Worm (Caenorhabditis elegans) whole organism, L1 larva: ENCODE measurements around the gene lfi-1.

Experiments used
- C16A3.4 ChIP-seq: fragments of 150-350 bp; optimal IDR thresholded peaks from 2 replicates; lab custom pipeline; 2014; ENCODE audit warnings: missing biosample characterization, missing genetic modification characterization
- C34B4.2 ChIP-seq: sonication (generic microtip); optimal IDR thresholded peaks from 2 replicates; lab custom pipeline; 2017; ENCODE audit warnings: mild to moderate bottlenecking, missing genetic modification characterization, missing compliant biosample characterization
- F16B12.6 ChIP-seq: fragments of 150-350 bp; optimal IDR thresholded peaks from 2 replicates; lab custom pipeline; 2014; ENCODE audit warnings: missing biosample characterization, missing genetic modification characterization
- aha-1 ChIP-seq: fragments of 150-350 bp; optimal IDR thresholded peaks from 2 replicates; lab custom pipeline; 2014; ENCODE audit warnings: missing biosample characterization, missing genetic modification characterization
- alr-1 ChIP-seq: fragments of 200-800 bp; sonication (Bioruptor generic); optimal IDR thresholded peaks from 2 replicates; lab custom pipeline; 2018; ENCODE audit warnings: borderline replicate concordance, mild to moderate bottlenecking, missing genetic modification characterization, missing compliant biosample characterization
- aly-2 ChIP-seq: fragments of 150-350 bp; optimal IDR thresholded peaks from 2 replicates; lab custom pipeline; 2014; ENCODE audit warnings: missing biosample characterization, missing genetic modification characterization
- ceh-63 ChIP-seq: fragments of 200-800 bp; sonication (Bioruptor generic); optimal IDR thresholded peaks from 2 replicates; lab custom pipeline; 2018; ENCODE audit warnings: mild to moderate bottlenecking, missing genetic modification characterization, missing compliant biosample characterization
- ceh-90 ChIP-seq: sonication (generic microtip); optimal IDR thresholded peaks from 2 replicates; lab custom pipeline; 2016; ENCODE audit warnings: missing genetic modification characterization, missing compliant biosample characterization
- dsc-1 ChIP-seq: sonication (generic microtip); optimal IDR thresholded peaks from 2 replicates; lab custom pipeline; 2016; ENCODE audit warnings: mild to moderate bottlenecking, missing genetic modification characterization, missing compliant biosample characterization
- efl-1 ChIP-seq, 4 experiments: fragments of 150-350 bp; optimal IDR thresholded peaks in 3 of 4; peaks in 1 of 4; 1 replicate in 1 of 4; 2 replicates in 3 of 4; lab custom pipeline; 2014; ENCODE audit warnings: missing biosample characterization in 2 of 4, missing genetic modification characterization in 2 of 4, missing genetic modification reagents in 2 of 4
- egl-13 ChIP-seq: sonication (generic microtip); optimal IDR thresholded peaks from 2 replicates; lab custom pipeline; 2016; ENCODE audit warnings: missing genotype, missing genetic modification reagents, missing genetic modification characterization, missing compliant biosample characterization
- egl-27 ChIP-seq, 2 experiments: fragments of 150-350 bp in 1 of 2; sonication (generic microtip); optimal IDR thresholded peaks; 3 replicates each; lab custom pipeline; 2017 to 2018; ENCODE audit warnings: missing biosample characterization in 2 of 2, missing genetic modification characterization in 2 of 2, missing genetic modification reagents in 2 of 2
- fkh-8 ChIP-seq: sonication (generic microtip); optimal IDR thresholded peaks from 2 replicates; lab custom pipeline; 2016; ENCODE audit warnings: mild to moderate bottlenecking, missing genetic modification characterization, missing compliant biosample characterization
- fos-1 ChIP-seq: fragments of 150-350 bp; optimal IDR thresholded peaks from 2 replicates; lab custom pipeline; 2014; ENCODE audit warnings: missing biosample characterization, missing genetic modification characterization
- grh-1 ChIP-seq: fragments of 200-800 bp; sonication (Bioruptor generic); IDR thresholded peaks from 2 replicates; pipeline ENCODE4 v1.3.6; 2022; ENCODE audit warnings: missing genetic modification reagents, missing genetic modification characterization, missing compliant biosample characterization
- hlh-17 ChIP-seq: fragments of 200-800 bp; sonication (Bioruptor generic); optimal IDR thresholded peaks from 2 replicates; lab custom pipeline; 2018; ENCODE audit warnings: missing genetic modification characterization, mild to moderate bottlenecking, missing compliant biosample characterization, moderate library complexity, borderline replicate concordance
- hpl-2 ChIP-seq: fragments of 150-350 bp; optimal IDR thresholded peaks from 2 replicates; lab custom pipeline; 2014; ENCODE audit warnings: missing biosample characterization, missing genetic modification reagents, missing genetic modification characterization
- irx-1 ChIP-seq: sonication (generic microtip); optimal IDR thresholded peaks from 2 replicates; lab custom pipeline; 2016; ENCODE audit warnings: missing genetic modification characterization, missing compliant biosample characterization
- isw-1 ChIP-seq: fragments of 200-800 bp; sonication (Bioruptor generic); IDR thresholded peaks from 2 replicates; pipeline ENCODE4 v1.3.6; 2022; ENCODE audit warnings: missing genetic modification characterization, missing compliant biosample characterization
- lin-14 ChIP-seq: fragments of 200-800 bp; sonication (Bioruptor generic); optimal IDR thresholded peaks from 2 replicates; lab custom pipeline; 2018; ENCODE audit warnings: mild to moderate bottlenecking, missing genetic modification characterization, moderate library complexity, missing compliant biosample characterization
- lin-35 ChIP-seq, 2 experiments: fragments of 150-350 bp; optimal IDR thresholded peaks; 2 replicates each; lab custom pipeline; 2014; ENCODE audit warnings: missing biosample characterization in 2 of 2, missing genetic modification characterization in 2 of 2, missing genetic modification reagents in 2 of 2
- lir-3 ChIP-seq: sonication (generic microtip); optimal IDR thresholded peaks from 2 replicates; lab custom pipeline; 2016; ENCODE audit warnings: mild to moderate bottlenecking, missing genetic modification characterization, moderate library complexity, missing compliant biosample characterization; ENCODE audit not compliant: poor library complexity
- lsy-2 ChIP-seq, 2 experiments: fragments of 150-350 bp; optimal IDR thresholded peaks; 2 replicates each; lab custom pipeline; 2014; ENCODE audit warnings: missing biosample characterization in 2 of 2, missing genetic modification characterization in 2 of 2
- mab-9 ChIP-seq: fragments of 200-800 bp; sonication (Bioruptor generic); IDR thresholded peaks from 2 replicates; pipeline ENCODE4 v1.3.6; 2022; ENCODE audit warnings: missing genetic modification reagents, missing genetic modification characterization, missing compliant biosample characterization
- mdl-1 ChIP-seq, 2 experiments: fragments of 150-350 bp; optimal IDR thresholded peaks; 2 replicates each; lab custom pipeline; 2014 to 2017; ENCODE audit warnings: missing biosample characterization in 2 of 2, missing genetic modification characterization in 2 of 2, inconsistent platforms in 1 of 2
- mef-2 ChIP-seq: fragments of 150-350 bp; optimal IDR thresholded peaks from 2 replicates; lab custom pipeline; 2014; ENCODE audit warnings: missing biosample characterization, missing genetic modification characterization
- mep-1 ChIP-seq: fragments of 150-350 bp; optimal IDR thresholded peaks from 2 replicates; lab custom pipeline; 2014; ENCODE audit warnings: missing biosample characterization, missing genetic modification characterization
- nhr-11 ChIP-seq: fragments of 150-350 bp; optimal IDR thresholded peaks from 2 replicates; lab custom pipeline; 2014; ENCODE audit warnings: missing biosample characterization, missing genetic modification characterization
- nhr-12 ChIP-seq: sonication (generic microtip); optimal IDR thresholded peaks from 2 replicates; lab custom pipeline; 2017; ENCODE audit warnings: missing biosample characterization, missing genetic modification characterization
- nhr-19 ChIP-seq: fragments of 200-800 bp; sonication (Bioruptor generic); conservative IDR thresholded peaks from 2 replicates; pipeline ENCODE4 v1.3.6; 2022; ENCODE audit warnings: missing genetic modification characterization, missing compliant biosample characterization
- nhr-20 ChIP-seq: sonication (generic microtip); optimal IDR thresholded peaks from 2 replicates; lab custom pipeline; 2016; ENCODE audit warnings: mild to moderate bottlenecking, missing genetic modification characterization, missing compliant biosample characterization
- nhr-237 ChIP-seq: fragments of 150-350 bp; optimal IDR thresholded peaks from 2 replicates; lab custom pipeline; 2014; ENCODE audit warnings: missing biosample characterization, missing genetic modification characterization
- nhr-47 ChIP-seq: sonication (generic microtip); optimal IDR thresholded peaks from 2 replicates; lab custom pipeline; 2016; ENCODE audit warnings: mild to moderate bottlenecking, missing genetic modification characterization, moderate library complexity, missing compliant biosample characterization
- nhr-71 ChIP-seq: sonication (generic microtip); optimal IDR thresholded peaks from 2 replicates; lab custom pipeline; 2016; ENCODE audit warnings: mild to moderate bottlenecking, missing genetic modification characterization, moderate library complexity, missing compliant biosample characterization
- nhr-76 ChIP-seq: sonication (generic microtip); optimal IDR thresholded peaks from 2 replicates; lab custom pipeline; 2017; ENCODE audit warnings: missing biosample characterization, missing genetic modification characterization
- nhr-77 ChIP-seq: fragments of 150-350 bp; optimal IDR thresholded peaks from 2 replicates; lab custom pipeline; 2014; ENCODE audit warnings: missing biosample characterization, missing genetic modification characterization
- nhr-85 ChIP-seq: sonication (generic microtip); peaks from one replicate; lab custom pipeline; 2016; ENCODE audit warnings: missing genetic modification characterization, inconsistent platforms, missing compliant biosample characterization
- nhr-90 ChIP-seq: sonication (generic microtip); optimal IDR thresholded peaks from 2 replicates; lab custom pipeline; 2016; ENCODE audit warnings: mild to moderate bottlenecking, missing genetic modification characterization, missing compliant biosample characterization; ENCODE audit not compliant: poor library complexity
- skn-1 ChIP-seq: fragments of 150-350 bp; optimal IDR thresholded peaks from 2 replicates; lab custom pipeline; 2014; ENCODE audit warnings: missing biosample characterization, missing genetic modification characterization
- snu-23 ChIP-seq: sonication (generic microtip); optimal IDR thresholded peaks from 2 replicates; lab custom pipeline; 2016; ENCODE audit warnings: missing genetic modification characterization, missing compliant biosample characterization
- sox-4 ChIP-seq: sonication (generic microtip); optimal IDR thresholded peaks from 2 replicates; lab custom pipeline; 2016; ENCODE audit warnings: missing genetic modification characterization, missing compliant biosample characterization
- sptf-1 ChIP-seq: fragments of 150-350 bp; optimal IDR thresholded peaks from 2 replicates; lab custom pipeline; 2014; ENCODE audit warnings: missing biosample characterization, missing genetic modification characterization
- sup-37 ChIP-seq: fragments of 200-800 bp; sonication (Bioruptor generic); optimal IDR thresholded peaks from 2 replicates; lab custom pipeline; 2018; ENCODE audit warnings: mild to moderate bottlenecking, missing genetic modification characterization, missing compliant biosample characterization
- swsn-7 ChIP-seq: sonication (generic microtip); optimal IDR thresholded peaks from 2 replicates; lab custom pipeline; 2016; ENCODE audit warnings: missing genetic modification characterization, missing compliant biosample characterization
- unc-30 ChIP-seq: sonication (generic microtip); optimal IDR thresholded peaks from 2 replicates; lab custom pipeline; 2017; ENCODE audit warnings: missing biosample characterization, missing genetic modification characterization
- vab-15 ChIP-seq: sonication (generic microtip); optimal IDR thresholded peaks from 2 replicates; lab custom pipeline; 2017; ENCODE audit warnings: missing genotype, mild to moderate bottlenecking, missing genetic modification characterization, missing compliant biosample characterization
- xbp-1 ChIP-seq: sonication (generic microtip); optimal IDR thresholded peaks from 2 replicates; lab custom pipeline; 2016; ENCODE audit warnings: missing genetic modification characterization, missing compliant biosample characterization
- zip-4 ChIP-seq: fragments of 200-800 bp; sonication (Bioruptor generic); optimal IDR thresholded peaks from 2 replicates; lab custom pipeline; 2018; ENCODE audit warnings: mild to moderate bottlenecking, missing genetic modification characterization, moderate library complexity, missing compliant biosample characterization
- ztf-11 ChIP-seq, 2 experiments: sonication (generic microtip); optimal IDR thresholded peaks; 2 replicates each; lab custom pipeline; 2016 to 2017; ENCODE audit warnings: missing genetic modification characterization in 2 of 2, missing biosample characterization in 1 of 2, missing compliant biosample characterization in 1 of 2
- ztf-4 ChIP-seq: fragments of 150-350 bp; optimal IDR thresholded peaks from 2 replicates; lab custom pipeline; 2014; ENCODE audit warnings: missing biosample characterization, missing genetic modification characterization

lfi-1 gene

ce11 chrX:4970863-4971345 is 5.7 kb upstream of the lfi-1 start, which contains the start of gene calu-1:
Gene calu-1 (minus strand): TSS chrX:4970913.
- TF ChIP-seq mef-2 (tag; lab: Kevin White, UChicago) (no peak), zip-4 (no peak), vab-15 (tag; lab: Kevin White, UChicago) (no peak), ceh-63 (no peak), C34B4.2 (no peak), nhr-11 (tag; lab: Kevin White, UChicago) (no peak), mep-1 (tag; lab: Kevin White, UChicago) (no peak), C16A3.4 (tag; lab: Kevin White, UChicago) (no peak), unc-30 (no peak), nhr-12 (no peak), ztf-4 (tag; lab: Kevin White, UChicago) (no peak), egl-13 (tag; lab: Kevin White, UChicago) (no peak), isw-1 (GFP tag; lab: Robert Waterston, UW) (no peak), lin-14 (GFP tag; lab: Kevin White, UChicago) (no peak), aly-2 (no peak), F16B12.6 (tag; lab: Kevin White, UChicago) (no peak), nhr-47 (tag; lab: Kevin White, UChicago) (no peak), nhr-237 (tag; lab: Kevin White, UChicago) (no peak)

DNA sequence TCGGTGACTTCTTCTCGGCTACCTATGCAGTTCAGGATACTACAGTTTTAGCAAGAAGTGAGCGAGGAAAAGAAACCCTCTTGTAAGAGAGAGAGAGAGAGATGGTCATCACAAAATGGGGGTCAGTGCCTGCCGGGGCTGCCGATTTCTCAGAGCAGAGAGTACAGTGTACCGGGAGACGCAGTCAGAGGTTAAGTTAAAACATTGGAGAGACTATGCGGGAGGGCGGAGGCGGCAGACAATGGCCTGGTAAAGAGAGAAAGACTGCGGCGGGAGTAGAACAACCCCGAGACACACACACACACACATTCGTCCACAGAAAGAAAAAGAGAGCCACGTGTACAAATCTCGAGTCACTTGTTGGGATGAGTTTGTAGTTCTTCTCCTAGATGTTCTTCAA is 5.2 kb upstream of the lfi-1 start:
- no peak for TF ChIP-seq vab-15 (tag; lab: Kevin White, UChicago)
- TF ChIP-seq sptf-1 (tag; lab: Kevin White, UChicago) = no peak
- peak in 1 of 2 experiments; percentile 72 for TF ChIP-seq mdl-1 (tag; optimal IDR thresholded peaks at IDR 0.05; lab: Kevin White, UChicago)
- no peak for TF ChIP-seq skn-1 (tag; lab: Kevin White, UChicago)
- TF ChIP-seq sup-37 = no peak
- TF ChIP-seq lin-35 (GFP tag; optimal IDR thresholded peaks at IDR 0.05; lab: Kevin White, UChicago) = peak; percentile 25 to 52
- 0 out of 2 replicates have a peak, but pooled peaks have one; percentile 34 for TF ChIP-seq grh-1
- TF ChIP-seq ceh-90 (tag; lab: Kevin White, UChicago) = no peak
- TF ChIP-seq nhr-76 = no peak
- peak; percentile 20 for TF ChIP-seq mef-2 (tag; lab: Kevin White, UChicago)
- TF ChIP-seq mab-9 (GFP tag; lab: Robert Waterston, UW) = no peak
- TF ChIP-seq efl-1 (optimal IDR thresholded peaks at IDR 0.05; lab: Kevin White, UChicago) = peak; percentile 26 to 40
- TF ChIP-seq efl-1 (GFP tag; optimal IDR thresholded peaks at IDR 0.05 in 1 of 2; lab: Kevin White, UChicago) = peak in 1 of 2 experiments; percentile 76
- no peak for TF ChIP-seq aha-1 (tag; lab: Kevin White, UChicago)
- TF ChIP-seq ztf-4 (tag; lab: Kevin White, UChicago) = peak; percentile 18
- no peak for TF ChIP-seq alr-1 (tag; lab: Kevin White, UChicago)
- TF ChIP-seq nhr-90 = peak; percentile 24
- TF ChIP-seq egl-27 (tag; optimal IDR thresholded peaks at IDR 0.05; lab: Kevin White, UChicago) = peak in 1 of 2 experiments; percentile 16
- peak; percentile 80 for TF ChIP-seq nhr-71 (tag; lab: Kevin White, UChicago)
- TF ChIP-seq nhr-20 (tag; lab: Kevin White, UChicago) = peak; percentile 67
- no peak for TF ChIP-seq hlh-17 (GFP tag; lab: Kevin White, UChicago)
- no peak for TF ChIP-seq sox-4 (tag; lab: Kevin White, UChicago)
- no peak for TF ChIP-seq aly-2
- peak; percentile 51 for TF ChIP-seq nhr-19 (GFP tag; lab: Robert Waterston, UW)
- no peak for TF ChIP-seq ceh-63
- TF ChIP-seq xbp-1 (tag; lab: Kevin White, UChicago) = peak; percentile 80
- peak; percentile 28 for TF ChIP-seq nhr-77 (tag; lab: Kevin White, UChicago)
- TF ChIP-seq nhr-85 (tag; lab: Kevin White, UChicago) = peak; percentile 26
- TF ChIP-seq lir-3 (tag; lab: Kevin White, UChicago) = peak; percentile 37
- TF ChIP-seq fos-1 (tag; lab: Kevin White, UChicago) = no peak
- peak; percentile 40 for TF ChIP-seq nhr-47 (tag; lab: Kevin White, UChicago)
- peak; percentile 54 for TF ChIP-seq lsy-2 (tag; optimal IDR thresholded peaks at IDR 0.05; lab: Kevin White, UChicago)
- TF ChIP-seq fkh-8 (tag; lab: Kevin White, UChicago) = no peak
- TF ChIP-seq isw-1 (GFP tag; lab: Robert Waterston, UW) = no peak
- TF ChIP-seq nhr-237 (tag; lab: Kevin White, UChicago) = no peak
- TF ChIP-seq lin-14 (GFP tag; lab: Kevin White, UChicago) = peak; percentile 91
- TF ChIP-seq snu-23 = peak; percentile 78
- no peak for TF ChIP-seq hpl-2 (GFP tag; lab: Kevin White, UChicago)
- peak; percentile 50 for TF ChIP-seq swsn-7 (tag; lab: Kevin White, UChicago)
- peak in 1 of 2 experiments; percentile 9 for TF ChIP-seq ztf-11 (tag; optimal IDR thresholded peaks at IDR 0.05; lab: Kevin White, UChicago)
- peak; percentile 34 for TF ChIP-seq dsc-1 (tag; lab: Kevin White, UChicago)
- TF ChIP-seq irx-1 (tag; lab: Kevin White, UChicago) = peak; percentile 20
